Fruit fly (Drosophila melanogaster): Measurements from ENCODE around the gene LSm-4.

Gene LSm-4

DNA sequence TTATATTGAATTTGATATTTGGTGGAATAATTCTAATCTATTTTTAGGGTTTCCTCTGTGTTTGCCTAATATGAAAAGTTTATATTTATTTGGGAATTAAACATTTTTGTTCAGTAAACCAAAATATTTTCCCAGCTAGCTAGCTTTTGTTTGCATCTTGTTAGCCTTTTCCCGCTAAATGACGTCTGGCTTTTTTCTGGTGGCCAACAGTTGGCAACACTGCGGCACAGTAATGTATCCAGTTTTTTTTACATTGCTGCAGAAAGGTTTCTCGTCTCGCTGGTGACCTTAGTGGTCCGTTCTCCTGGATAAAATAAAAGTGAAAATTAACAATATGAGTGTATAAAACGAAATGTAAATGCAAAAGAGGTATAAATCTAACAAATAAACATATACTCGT, 40.8 kb downstream of the LSm-4 start, which contains the start of gene lft (continued):
- TF ChIP-seq CG9609 (GFP tag; optimal IDR thresholded peaks at IDR 0.05) (no peak), pho (GFP tag; optimal IDR thresholded peaks at IDR 0.05) (no peak), CG13624 (GFP tag; optimal IDR thresholded peaks at IDR 0.05) (no peak), zfh2 (GFP tag; optimal IDR thresholded peaks at IDR 0.05) (no peak), CG11504 (tag; optimal IDR thresholded peaks at IDR 0.05) (no peak), CG12071 (GFP tag; optimal IDR thresholded peaks at IDR 0.05) (no peak), D (optimal IDR thresholded peaks at IDR 0.05) (no peak), D (GFP tag; optimal IDR thresholded peaks at IDR 0.05) (no peak), Hr39 (optimal IDR thresholded peaks at IDR 0.05) (no peak), ranshi (GFP tag; IDR thresholded peaks at IDR 0.05) (no peak), CG17186 (GFP tag; optimal IDR thresholded peaks at IDR 0.05) (no peak), az2 (GFP tag; optimal IDR thresholded peaks at IDR 0.05) (no peak), sc (optimal IDR thresholded peaks at IDR 0.05) (no peak), sc (GFP tag; optimal IDR thresholded peaks at IDR 0.05) (no peak), CG12769 (tag; optimal IDR thresholded peaks at IDR 0.05) (no peak), kah (GFP tag; optimal IDR thresholded peaks at IDR 0.05) (no peak), CG33213 (GFP tag; optimal IDR thresholded peaks at IDR 0.05) (no peak), phol (tag; optimal IDR thresholded peaks at IDR 0.05) (no peak), YL-1 (GFP tag; optimal IDR thresholded peaks at IDR 0.05) (peak; percentile 32), CG17912 (GFP tag; optimal IDR thresholded peaks at IDR 0.05) (no peak), CG6272 (GFP tag; IDR thresholded peaks at IDR 0.05) (no peak), Sry-β (GFP tag; optimal IDR thresholded peaks at IDR 0.05) (peak; percentile 90), CG17568 (GFP tag; optimal IDR thresholded peaks at IDR 0.05) (no peak), al (GFP tag; IDR thresholded peaks at IDR 0.05) (no peak), MBD-R2 (GFP tag; IDR thresholded peaks at IDR 0.05) (0 out of 2 replicates have a peak, but pooled peaks have one; percentile 30), CG10274 (GFP tag; optimal IDR thresholded peaks at IDR 0.05) (no peak), tin (GFP tag; optimal IDR thresholded peaks at IDR 0.05) (no peak), CG14050 (GFP tag; IDR thresholded peaks at IDR 0.05) (no peak), CG3995 (GFP tag; optimal IDR thresholded peaks at IDR 0.05) (no peak), Ets65A (GFP tag) (no peak), CG2712 (tag; optimal IDR thresholded peaks at IDR 0.05) (no peak), dmrt99B (tag; optimal IDR thresholded peaks at IDR 0.05) (no peak), Elba2 (GFP tag; optimal IDR thresholded peaks at IDR 0.05) (no peak), CG30020 (tag; optimal IDR thresholded peaks at IDR 0.05) (peak; percentile 80), CoRest (tag; optimal IDR thresholded peaks at IDR 0.05) (peak; percentile 8), org-1 (GFP tag; optimal IDR thresholded peaks at IDR 0.05) (no peak), MTF-1 (GFP tag; optimal IDR thresholded peaks at IDR 0.05; ENCODE audit: borderline replicate concordance) (no peak), Ada2b (GFP tag; IDR thresholded peaks at IDR 0.05) (no peak), Sox100B (GFP tag; optimal IDR thresholded peaks at IDR 0.05) (no peak), gem (tag; optimal IDR thresholded peaks at IDR 0.05) (no peak), CkIIα-i1 (GFP tag; IDR thresholded peaks at IDR 0.05) (no peak), tna (GFP tag; IDR thresholded peaks at IDR 0.05; ENCODE audit: partially characterized antibody) (no peak), CG6689 (GFP tag; IDR thresholded peaks at IDR 0.05) (no peak), CG17361 (GFP tag; IDR thresholded peaks at IDR 0.05) (no peak), sob (GFP tag; IDR thresholded peaks at IDR 0.05) (no peak), Hey (tag; optimal IDR thresholded peaks at IDR 0.05) (no peak), ssp (GFP tag; IDR thresholded peaks at IDR 0.05) (no peak), ab (GFP tag; optimal IDR thresholded peaks at IDR 0.05) (no peak), CG4617 (GFP tag; optimal IDR thresholded peaks at IDR 0.05; ENCODE audit: borderline replicate concordance) (peak; percentile 8), Med (GFP tag) (peak; percentile 73), CG15514 (GFP tag; optimal IDR thresholded peaks at IDR 0.05) (peak; percentile 5), grau (tag; optimal IDR thresholded peaks at IDR 0.05) (no peak), Pdp1 (GFP tag; optimal IDR thresholded peaks at IDR 0.05) (no peak)

Data from whole organism, embryonic.